Fruit fly (Drosophila melanogaster) whole organism, embryonic: ENCODE results near the gene CG3764.

Experiments
- CoRest ChIP-seq: fragments of 200-800 bp; sonication (Bioruptor generic); optimal IDR thresholded peaks from 3 replicates; lab custom pipeline; 2018; ENCODE audit warnings: missing biosample characterization, mild to moderate bottlenecking, missing genetic modification characterization, moderate library complexity
- Dref ChIP-seq: fragments of 200-800 bp; sonication (Bioruptor generic); IDR thresholded peaks from 2 replicates; pipeline ENCODE4 v1.3.6; 2022; ENCODE audit warnings: missing biosample characterization, missing genetic modification characterization
- Gsc ChIP-seq: fragments of 200-800 bp; sonication (Bioruptor generic); IDR thresholded peaks from 2 replicates; pipeline ENCODE4 v1.3.6; 2022; ENCODE audit warnings: missing biosample characterization, missing genetic modification characterization
- Hr3 ChIP-seq: fragments of 200-800 bp; sonication (Bioruptor generic); optimal IDR thresholded peaks from 3 replicates; lab custom pipeline; 2016; ENCODE audit warnings: missing biosample characterization, missing genetic modification characterization
- fru ChIP-seq: fragments of >200 bp; optimal IDR thresholded peaks from 2 replicates; lab custom pipeline; 2017

- no peak for TF ChIP-seq CoRest (tag; lab: Kevin White, UChicago)
- TF ChIP-seq Gsc = no peak
- TF ChIP-seq Dref (GFP tag; lab: Robert Waterston, UW) = no peak
- TF ChIP-seq Hr3 (GFP tag; lab: Kevin White, UChicago) = no peak
- TF ChIP-seq fru (lab: Kevin White, UChicago) = no peak
These were observed 26.8 kb downstream of the CG3764 start for dm6 chr3L:16985578-16985977.
